Worm (Caenorhabditis elegans): ENCODE results near the gene srd-69.

srd-69 gene

ce11 chrIII:2328612-2329011, 34.1 kb upstream of the srd-69 start:
- peak; percentile 85 for TF ChIP-seq ceh-28 (tag; optimal IDR thresholded peaks at IDR 0.05)
- peak in 1 of 2 experiments; percentile 61 for TF ChIP-seq unc-62 (GFP tag; optimal IDR thresholded peaks at IDR 0.05 in 1 of 2)
- TF ChIP-seq unc-62 (tag; optimal IDR thresholded peaks at IDR 0.05), result no peak
- TF ChIP-seq ZK337.2 (GFP tag; IDR thresholded peaks at IDR 0.05), result no peak
- TF ChIP-seq unc-39 (tag; optimal IDR thresholded peaks at IDR 0.05), result no peak
- TF ChIP-seq zip-2 (tag; optimal IDR thresholded peaks at IDR 0.05), result no peak
- TF ChIP-seq saeg-2 (GFP tag; IDR thresholded peaks at IDR 0.05), result no peak
- no peak for TF ChIP-seq lin-15B (tag; optimal IDR thresholded peaks at IDR 0.05)

ce11 chrIII:2329336-2329735, 33.4 kb upstream of the srd-69 start, which contains the start of gene Y54F10BM.12:
Gene Y54F10BM.12 (minus strand): TSS chrIII:2329679.
- TF ChIP-seq unc-62 (GFP tag; optimal IDR thresholded peaks at IDR 0.05 in 1 of 2) (peak in 1 of 2 experiments; percentile 94), unc-62 (tag; optimal IDR thresholded peaks at IDR 0.05) (no peak), aha-1 (tag) (no peak)

- TF ChIP-seq egl-43 (GFP tag; IDR thresholded peaks at IDR 0.05), result no peak
- TF ChIP-seq lin-38 (GFP tag; IDR thresholded peaks at IDR 0.05), result no peak
- TF ChIP-seq hif-1 (tag; optimal IDR thresholded peaks at IDR 0.05), result no peak
- no peak for TF ChIP-seq unc-39 (tag; optimal IDR thresholded peaks at IDR 0.05)
- TF ChIP-seq lin-29 (GFP tag; IDR thresholded peaks at IDR 0.05), result no peak
- TF ChIP-seq ceh-20 (GFP tag; IDR thresholded peaks at IDR 0.05), result no peak
- no peak for TF ChIP-seq F49E8.2 (tag; optimal IDR thresholded peaks at IDR 0.05; ENCODE audit: borderline replicate concordance)
- no peak for TF ChIP-seq zip-11 (GFP tag; IDR thresholded peaks at IDR 0.05)
- no peak for TF ChIP-seq lim-7 (GFP tag; IDR thresholded peaks at IDR 0.05)
- no peak for TF ChIP-seq nhr-11 (tag; optimal IDR thresholded peaks at IDR 0.05)
- no peak for TF ChIP-seq rbr-2 (tag; optimal IDR thresholded peaks at IDR 0.05)
- TF ChIP-seq zfp-2 (tag; optimal IDR thresholded peaks at IDR 0.05), result no peak
- TF ChIP-seq hmg-1.1 (GFP tag; IDR thresholded peaks at IDR 0.05), result no peak
- no peak for TF ChIP-seq egl-27 (tag; optimal IDR thresholded peaks at IDR 0.05)
- no peak for TF ChIP-seq nhr-42 (GFP tag; IDR thresholded peaks at IDR 0.05)
- no peak for TF ChIP-seq nhr-41 (GFP tag; IDR thresholded peaks at IDR 0.05)
- TF ChIP-seq mxl-3 (GFP tag; optimal IDR thresholded peaks at IDR 0.05), result no peak
Observed at ce11 chrIII:2330389-2330788, 32.4 kb upstream of the srd-69 start.

- TF ChIP-seq zip-2 (tag; optimal IDR thresholded peaks at IDR 0.05), result no peak
- no peak for TF ChIP-seq saeg-2 (GFP tag; IDR thresholded peaks at IDR 0.05)
- TF ChIP-seq zfp-3 (GFP tag; conservative IDR thresholded peaks at IDR 0.05), result no peak
- TF ChIP-seq spr-1 (tag; optimal IDR thresholded peaks at IDR 0.05), result no peak
- TF ChIP-seq lsy-2 (tag; optimal IDR thresholded peaks at IDR 0.05), result peak in 1 of 2 experiments; percentile 21
- TF ChIP-seq zag-1 (tag; optimal IDR thresholded peaks at IDR 0.05), result no peak
- TF ChIP-seq ZK337.2 (GFP tag; IDR thresholded peaks at IDR 0.05), result no peak
- TF ChIP-seq egl-43 (GFP tag; IDR thresholded peaks at IDR 0.05), result no peak
- TF ChIP-seq hlh-30 (tag; optimal IDR thresholded peaks at IDR 0.05; ENCODE audit: insufficient read depth), result peak; percentile 29
- no peak for TF ChIP-seq ces-1 (GFP tag; optimal IDR thresholded peaks at IDR 0.05)
- TF ChIP-seq hmg-1.1 (GFP tag; IDR thresholded peaks at IDR 0.05), result 0 out of 2 replicates have a peak, but pooled peaks have one; percentile 42
- TF ChIP-seq nhr-111 (GFP tag; optimal IDR thresholded peaks at IDR 0.05), result no peak
- TF ChIP-seq lim-7 (GFP tag; IDR thresholded peaks at IDR 0.05), result no peak
- no peak for TF ChIP-seq nhr-11 (tag; optimal IDR thresholded peaks at IDR 0.05)
- TF ChIP-seq ceh-20 (GFP tag; IDR thresholded peaks at IDR 0.05), result no peak
- no peak for TF ChIP-seq ZK546.5 (tag; optimal IDR thresholded peaks at IDR 0.05)
- TF ChIP-seq mxl-3 (GFP tag; optimal IDR thresholded peaks at IDR 0.05), result no peak
- no peak for TF ChIP-seq ceh-62 (tag; optimal IDR thresholded peaks at IDR 0.05)
- no peak for TF ChIP-seq rbr-2 (tag; optimal IDR thresholded peaks at IDR 0.05)
- no peak for TF ChIP-seq nhr-102 (tag; optimal IDR thresholded peaks at IDR 0.05)
- TF ChIP-seq ama-1 (optimal IDR thresholded peaks at IDR 0.05), result no peak
- peak; percentile 43; the same call in 1 of the 2 replicates for TF ChIP-seq Y48G9A.11 (GFP tag; IDR thresholded peaks at IDR 0.05)
- TF ChIP-seq lin-38 (GFP tag; IDR thresholded peaks at IDR 0.05), result peak; percentile 92
- peak; percentile 85 for TF ChIP-seq dpl-1 (GFP tag; optimal IDR thresholded peaks at IDR 0.05)
- no peak for TF ChIP-seq nhr-237 (tag; optimal IDR thresholded peaks at IDR 0.05)
- no peak for TF ChIP-seq dmd-6 (GFP tag; IDR thresholded peaks at IDR 0.05)
- TF ChIP-seq ctbp-1 (GFP tag; IDR thresholded peaks at IDR 0.05), result no peak
Observed at ce11 chrIII:2331033-2331625, 31.6 kb upstream of the srd-69 start, which contains the start of the genes Y54F10BM.13 and ppm-1.D. Gene Y54F10BM.13 (minus strand): TSS chrIII:2331083. Gene ppm-1.D (plus strand): TSS chrIII:2331572.
